Fruit fly (Drosophila melanogaster) whole organism, prepupa: ENCODE measurements around the gene eIF2beta.

Experiments used
- CG10631 ChIP-seq: fragments of 200-800 bp; sonication (Bioruptor generic); optimal IDR thresholded peaks from 2 replicates; lab custom pipeline; 2016; ENCODE audit warnings: missing biosample characterization, missing genetic modification characterization
- CG10669 ChIP-seq: fragments of 200-800 bp; sonication (Bioruptor generic); optimal IDR thresholded peaks from 3 replicates; lab custom pipeline; 2018; ENCODE audit warnings: missing biosample characterization, mild to moderate bottlenecking, missing genetic modification characterization, moderate library complexity
- CG11294 ChIP-seq: fragments of 200-800 bp; sonication (Bioruptor generic); IDR thresholded peaks from 2 replicates; pipeline ENCODE4 v1.3.6; 2022; ENCODE audit warnings: missing biosample characterization, missing genetic modification characterization
- CG11762 ChIP-seq: fragments of 200-800 bp; sonication (Bioruptor generic); optimal IDR thresholded peaks from 3 replicates; lab custom pipeline; 2016; ENCODE audit warnings: missing biosample characterization, missing genetic modification characterization; ENCODE audit not compliant: insufficient read depth
- CG11902 ChIP-seq: fragments of 200-800 bp; sonication (Bioruptor generic); optimal IDR thresholded peaks from 3 replicates; lab custom pipeline; 2016; ENCODE audit warnings: missing biosample characterization, missing genetic modification characterization
- CG15336 ChIP-seq: fragments of 200-800 bp; sonication (Bioruptor generic); IDR thresholded peaks from 2 replicates; pipeline ENCODE4 v1.3.6; 2022; ENCODE audit warnings: missing biosample characterization, missing genetic modification characterization
- CG16779 ChIP-seq: fragments of 200-800 bp; sonication (Bioruptor generic); optimal IDR thresholded peaks from 3 replicates; lab custom pipeline; 2017; ENCODE audit warnings: missing biosample characterization, mild to moderate bottlenecking, missing genetic modification characterization
- CG3032 ChIP-seq: fragments of 200-800 bp; optimal IDR thresholded peaks from 2 replicates; lab custom pipeline; 2019; ENCODE audit warnings: missing biosample characterization, mild to moderate bottlenecking, missing genetic modification characterization, moderate library complexity
- CG31627 ChIP-seq: fragments of 200-800 bp; sonication (Bioruptor generic); optimal IDR thresholded peaks from 3 replicates; lab custom pipeline; 2016; ENCODE audit warnings: missing biosample characterization, missing genetic modification characterization
- CG32006 ChIP-seq: fragments of 200-800 bp; sonication (Bioruptor generic); optimal IDR thresholded peaks from 3 replicates; lab custom pipeline; 2017; ENCODE audit warnings: missing biosample characterization, mild to moderate bottlenecking, missing genetic modification characterization
- CG34406 ChIP-seq: fragments of 200-800 bp; sonication (Bioruptor generic); optimal IDR thresholded peaks from 3 replicates; lab custom pipeline; 2016; ENCODE audit warnings: missing biosample characterization, missing genetic modification characterization
- CG3919 ChIP-seq: fragments of 200-800 bp; sonication (Bioruptor generic); optimal IDR thresholded peaks from 3 replicates; lab custom pipeline; 2016; ENCODE audit warnings: missing biosample characterization, missing genetic modification characterization
- CG4318 ChIP-seq: fragments of 200-800 bp; sonication (Bioruptor generic); optimal IDR thresholded peaks from 3 replicates; lab custom pipeline; 2017; ENCODE audit warnings: missing biosample characterization, mild to moderate bottlenecking, missing genetic modification characterization
- CG6163 ChIP-seq: fragments of 200-800 bp; sonication (Bioruptor generic); IDR thresholded peaks from 3 replicates; pipeline ENCODE4 v1.3.6; 2022; ENCODE audit warnings: missing biosample characterization, missing genetic modification characterization
- CG6276 ChIP-seq: fragments of 200-800 bp; sonication (Bioruptor generic); optimal IDR thresholded peaks from 2 replicates; lab custom pipeline; 2017; ENCODE audit warnings: missing biosample characterization, mild to moderate bottlenecking, missing genetic modification characterization
- CG6792 ChIP-seq: fragments of 200-800 bp; sonication (Bioruptor generic); optimal IDR thresholded peaks from 3 replicates; lab custom pipeline; 2016; ENCODE audit warnings: missing biosample characterization, missing genetic modification characterization
- CG6808 ChIP-seq: fragments of 200-800 bp; sonication (Bioruptor generic); optimal IDR thresholded peaks from 3 replicates; lab custom pipeline; 2017; ENCODE audit warnings: missing biosample characterization, missing genetic modification characterization, mild to moderate bottlenecking, moderate library complexity, missing genetic modification reagents
- CG7368 ChIP-seq: fragments of 200-800 bp; sonication (Bioruptor generic); optimal IDR thresholded peaks from 3 replicates; lab custom pipeline; 2016; ENCODE audit warnings: missing biosample characterization, missing genetic modification characterization
- CG8319 ChIP-seq: fragments of 200-800 bp; sonication (Bioruptor generic); optimal IDR thresholded peaks from 3 replicates; lab custom pipeline; 2016; ENCODE audit warnings: missing biosample characterization, missing genetic modification characterization
- CG8632 ChIP-seq: fragments of 200-800 bp; sonication (Bioruptor generic); optimal IDR thresholded peaks from 3 replicates; lab custom pipeline; 2016; ENCODE audit warnings: missing biosample characterization, missing genetic modification characterization
- Eip75B ChIP-seq: fragments of 200-800 bp; sonication (Bioruptor generic); optimal IDR thresholded peaks from 3 replicates; lab custom pipeline; 2016; ENCODE audit warnings: missing biosample characterization, missing genetic modification characterization
- Eip78C ChIP-seq: fragments of 200-800 bp; sonication (Bioruptor generic); peaks from one replicate; lab custom pipeline; 2016; ENCODE audit warnings: missing biosample characterization, missing genetic modification characterization
- Eip93F ChIP-seq: fragments of 200-800 bp; sonication (Bioruptor generic); optimal IDR thresholded peaks from 2 replicates; lab custom pipeline; 2016; ENCODE audit warnings: missing biosample characterization, mild to moderate bottlenecking, missing genetic modification characterization
- Ets21C ChIP-seq: fragments of 200-800 bp; sonication (Bioruptor generic); optimal IDR thresholded peaks from 3 replicates; lab custom pipeline; 2016; ENCODE audit warnings: missing biosample characterization, missing genetic modification characterization
- Hr38 ChIP-seq: sonication (Bioruptor generic); optimal IDR thresholded peaks from 2 replicates; lab custom pipeline; 2016; ENCODE audit warnings: missing biosample characterization, missing genetic modification characterization
- Hr39 ChIP-seq: fragments of 200-800 bp; sonication (Bioruptor generic); optimal IDR thresholded peaks from 2 replicates; lab custom pipeline; 2016; ENCODE audit warnings: missing biosample characterization, missing genetic modification characterization
- Lpt ChIP-seq: fragments of 200-800 bp; sonication (Bioruptor generic); optimal IDR thresholded peaks from 3 replicates; lab custom pipeline; 2016; ENCODE audit warnings: missing biosample characterization, missing genetic modification characterization
- OdsH ChIP-seq: fragments of 200-800 bp; sonication (Bioruptor generic); optimal IDR thresholded peaks from 3 replicates; lab custom pipeline; 2016; ENCODE audit warnings: missing biosample characterization, missing genetic modification characterization
- Smox ChIP-seq: fragments of 200-800 bp; sonication (Bioruptor generic); optimal IDR thresholded peaks from 3 replicates; lab custom pipeline; 2016; ENCODE audit warnings: missing biosample characterization, missing genetic modification characterization
- Sox102F ChIP-seq: fragments of 200-800 bp; sonication (Bioruptor generic); optimal IDR thresholded peaks from 2 replicates; lab custom pipeline; 2016; ENCODE audit warnings: missing biosample characterization, mild to moderate bottlenecking, missing genetic modification characterization
- Sox15 ChIP-seq: fragments of 200-800 bp; sonication (Bioruptor generic); optimal IDR thresholded peaks from 3 replicates; lab custom pipeline; 2016; ENCODE audit warnings: missing biosample characterization, missing genetic modification characterization
- achi ChIP-seq: fragments of 200-800 bp; sonication (Bioruptor generic); optimal IDR thresholded peaks from 3 replicates; lab custom pipeline; 2016; ENCODE audit warnings: missing biosample characterization, missing genetic modification characterization
- cyc ChIP-seq: fragments of 200-800 bp; sonication (Bioruptor generic); optimal IDR thresholded peaks from 3 replicates; lab custom pipeline; 2016; ENCODE audit warnings: missing biosample characterization, missing genetic modification characterization
- dac ChIP-seq: fragments of 200-800 bp; sonication (Bioruptor generic); optimal IDR thresholded peaks from 2 replicates; lab custom pipeline; 2017; ENCODE audit warnings: missing biosample characterization, mild to moderate bottlenecking, missing genetic modification characterization
- dsx ChIP-seq: fragments of 200-800 bp; optimal IDR thresholded peaks from 3 replicates; lab custom pipeline; 2019; ENCODE audit warnings: missing biosample characterization, mild to moderate bottlenecking, missing genetic modification characterization, moderate library complexity; ENCODE audit not compliant: poor library complexity, severe bottlenecking
- eg ChIP-seq: fragments of 200-800 bp; sonication (Bioruptor generic); IDR thresholded peaks from 3 replicates; pipeline ENCODE4 v1.3.6; 2022; ENCODE audit warnings: missing biosample characterization, missing genetic modification characterization
- esn ChIP-seq: fragments of 200-800 bp; sonication (Bioruptor generic); optimal IDR thresholded peaks from 2 replicates; lab custom pipeline; 2016; ENCODE audit warnings: missing biosample characterization, mild to moderate bottlenecking, missing genetic modification characterization, moderate library complexity
- fd85E ChIP-seq: fragments of 200-800 bp; sonication (Bioruptor generic); optimal IDR thresholded peaks from 3 replicates; lab custom pipeline; 2016; ENCODE audit warnings: missing biosample characterization, missing genetic modification characterization
- fkh ChIP-seq: fragments of 200-800 bp; sonication (Bioruptor generic); optimal IDR thresholded peaks from 3 replicates; lab custom pipeline; 2017; ENCODE audit warnings: missing biosample characterization, mild to moderate bottlenecking, missing genetic modification characterization, moderate library complexity
- lz ChIP-seq: fragments of 200-800 bp; sonication (Bioruptor generic); optimal IDR thresholded peaks from 3 replicates; lab custom pipeline; 2016; ENCODE audit warnings: missing biosample characterization, missing genetic modification characterization
- net ChIP-seq: fragments of 200-800 bp; sonication (Bioruptor generic); optimal IDR thresholded peaks from 3 replicates; lab custom pipeline; 2016; ENCODE audit warnings: missing biosample characterization, missing genetic modification characterization
- pdm3 ChIP-seq: fragments of 200-800 bp; sonication (Bioruptor generic); optimal IDR thresholded peaks from 3 replicates; lab custom pipeline; 2016; ENCODE audit warnings: missing biosample characterization, missing genetic modification characterization
- salr ChIP-seq, 2 experiments: fragments of 200-800 bp; sonication (Bioruptor generic); optimal IDR thresholded peaks; 3 replicates each; lab custom pipeline; 2016 to 2018; ENCODE audit warnings: missing biosample characterization in 2 of 2, missing genetic modification characterization in 2 of 2, mild to moderate bottlenecking in 1 of 2
- ss ChIP-seq, 2 experiments: fragments of 200-800 bp; sonication (Bioruptor generic); optimal IDR thresholded peaks; 2 replicates in 1 of 2; 3 replicates in 1 of 2; lab custom pipeline; 2017 to 2018; ENCODE audit warnings: mild to moderate bottlenecking in 2 of 2, missing biosample characterization in 2 of 2, missing genetic modification characterization in 2 of 2, moderate library complexity in 1 of 2
- svp ChIP-seq: fragments of 200-800 bp; sonication (Bioruptor generic); peaks from one replicate; lab custom pipeline; 2016; ENCODE audit warnings: missing biosample characterization, missing genetic modification characterization
- topi ChIP-seq: fragments of 200-800 bp; sonication (Bioruptor generic); optimal IDR thresholded peaks from 3 replicates; lab custom pipeline; 2016; ENCODE audit warnings: missing biosample characterization, missing genetic modification characterization

eIF2beta gene

DNA sequence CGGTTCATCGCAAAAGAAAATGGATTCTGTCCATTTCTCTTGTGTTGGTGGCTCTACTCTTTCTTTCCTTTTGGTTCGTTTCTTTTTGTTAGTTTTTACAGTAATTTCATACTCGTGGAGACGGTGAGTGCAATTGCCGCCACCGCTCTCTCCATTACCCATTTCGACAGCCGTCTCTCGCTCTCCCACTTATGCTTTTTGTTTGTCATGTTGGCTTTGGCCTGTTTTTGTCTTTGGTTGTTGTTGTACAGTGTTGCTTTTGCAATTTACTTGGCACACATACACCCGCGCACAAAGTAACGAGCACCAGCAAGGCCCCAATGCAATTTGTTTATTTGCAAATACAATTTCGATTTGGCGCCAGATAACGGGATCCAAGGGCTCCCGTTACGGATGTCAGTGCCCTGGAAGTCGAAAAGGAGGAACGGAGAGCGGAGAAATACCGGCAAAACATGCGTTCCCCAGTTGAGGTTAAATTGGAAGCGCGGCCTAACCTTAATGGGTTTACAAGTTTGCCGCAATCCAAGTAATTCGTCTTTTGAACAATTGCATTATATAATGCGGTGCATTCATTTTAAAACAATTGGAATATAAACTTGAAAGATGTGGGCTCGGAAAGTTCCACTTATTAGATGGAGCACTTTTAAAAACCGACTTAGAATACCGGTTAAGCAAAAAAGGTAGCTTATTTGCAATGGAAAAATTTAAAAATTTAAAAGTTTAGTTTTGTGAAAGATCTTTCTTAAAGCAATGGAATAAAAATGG, 10.7 kb downstream of the eIF2beta start (continued):
- TF ChIP-seq Hr38 (GFP tag; lab: Kevin White, UChicago) = no peak
- peak; percentile 56 for TF ChIP-seq CG32006
- TF ChIP-seq svp (GFP tag; lab: Kevin White, UChicago) = peak; percentile 95
- no peak for TF ChIP-seq CG8632
- TF ChIP-seq CG10669 (GFP tag; lab: Kevin White, UChicago) = peak; percentile 16
- TF ChIP-seq CG15336 (GFP tag; lab: Robert Waterston, UW) = peak; percentile 87
- TF ChIP-seq CG6276 (GFP tag; lab: Kevin White, UChicago) = peak; percentile 97
- TF ChIP-seq CG16779 (tag; lab: Kevin White, UChicago) = peak; percentile 93
- no peak for TF ChIP-seq fd85E (GFP tag; lab: Kevin White, UChicago)
- TF ChIP-seq lz (GFP tag; lab: Kevin White, UChicago) = no peak
- peak; percentile 85 for TF ChIP-seq CG6808
- TF ChIP-seq Sox102F (GFP tag; lab: Kevin White, UChicago) = no peak
- TF ChIP-seq CG3032 (tag; lab: Kevin White, UChicago) = peak; percentile 43
- peak; percentile 82 for TF ChIP-seq CG6163 (GFP tag; lab: Robert Waterston, UW)
- TF ChIP-seq CG31627 (GFP tag; lab: Kevin White, UChicago) = no peak
- peak; percentile 89 to 90 for TF ChIP-seq ss (GFP tag; optimal IDR thresholded peaks at IDR 0.05; lab: Kevin White, UChicago)
- peak; percentile 29 for TF ChIP-seq CG34406 (GFP tag; lab: Kevin White, UChicago)
- no peak for TF ChIP-seq Ets21C
- peak; percentile 12 for TF ChIP-seq pdm3 (GFP tag; lab: Kevin White, UChicago)
- no peak for TF ChIP-seq CG3919
- peak; percentile 83 for TF ChIP-seq Lpt (GFP tag; lab: Kevin White, UChicago)
- peak; percentile 90 for TF ChIP-seq eg
- no peak for TF ChIP-seq achi (GFP tag; lab: Kevin White, UChicago)
- TF ChIP-seq Eip75B (GFP tag; lab: Kevin White, UChicago) = peak; percentile 30
- TF ChIP-seq esn (GFP tag; lab: Kevin White, UChicago) = no peak
- TF ChIP-seq CG4318 (GFP tag; lab: Kevin White, UChicago) = no peak
- no peak for TF ChIP-seq cyc (GFP tag; lab: Kevin White, UChicago)
- TF ChIP-seq CG11902 = no peak
- peak; percentile 1 for TF ChIP-seq CG8319 (GFP tag; lab: Kevin White, UChicago)
- TF ChIP-seq CG11294 (GFP tag; lab: Robert Waterston, UW) = no peak; the same call in 1 of the 2 replicates
- no peak for TF ChIP-seq Eip93F (GFP tag; lab: Kevin White, UChicago)
- no peak for TF ChIP-seq Smox (GFP tag; lab: Kevin White, UChicago)
- no peak for TF ChIP-seq CG7368 (GFP tag; lab: Kevin White, UChicago)
- no peak for TF ChIP-seq OdsH
- peak; percentile 15 to 36 for TF ChIP-seq salr (GFP tag; optimal IDR thresholded peaks at IDR 0.05; lab: Kevin White, UChicago)
- peak; percentile 54 for TF ChIP-seq net (GFP tag; lab: Kevin White, UChicago)
- peak; percentile 26 for TF ChIP-seq Eip78C (GFP tag; lab: Kevin White, UChicago)
- TF ChIP-seq fkh = no peak
- no peak for TF ChIP-seq Hr39
- peak; percentile 55 for TF ChIP-seq dac (GFP tag; lab: Kevin White, UChicago)

DNA sequence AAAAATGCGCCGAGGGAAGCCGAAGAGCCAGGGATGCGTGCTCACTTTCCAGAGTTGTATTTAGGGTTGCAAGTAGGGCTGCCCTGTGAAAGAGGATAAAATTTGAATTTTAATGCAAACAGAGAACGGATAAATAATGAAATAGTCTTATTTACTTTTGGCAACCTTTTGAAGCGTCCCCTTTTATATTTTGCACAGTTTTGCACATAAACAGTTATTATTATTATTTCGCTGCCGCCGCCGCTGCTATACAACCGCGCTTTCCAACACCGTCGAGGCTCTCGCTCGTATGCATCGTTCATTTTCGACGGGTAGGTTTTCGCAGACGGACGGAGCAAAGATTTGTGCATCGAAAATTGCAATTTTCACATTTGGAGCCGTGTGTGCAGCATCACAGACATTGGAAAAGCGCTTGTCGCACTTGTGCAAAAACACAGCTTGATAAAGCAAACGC, 11.7 kb downstream of the eIF2beta start, which contains the start of the genes sti and tral:
TSS of gene sti (minus strand) at position 54 of the 454 bp plus-strand sequence.
TSS of gene tral (plus strand) at position 298 of the 454 bp plus-strand sequence.
- TF ChIP-seq Lpt (GFP tag; lab: Kevin White, UChicago) = peak; percentile 38
- TF ChIP-seq CG8632 = peak; percentile 69
- peak; percentile 54 for TF ChIP-seq fd85E (GFP tag; lab: Kevin White, UChicago)
- peak; percentile 27; the same call in 1 of the 2 replicates for TF ChIP-seq CG11294 (GFP tag; lab: Robert Waterston, UW)
- TF ChIP-seq svp (GFP tag; lab: Kevin White, UChicago) = no peak
- TF ChIP-seq Sox15 (GFP tag; lab: Kevin White, UChicago) = peak; percentile 82
- TF ChIP-seq CG10669 (GFP tag; lab: Kevin White, UChicago) = no peak
- peak; percentile 82 for TF ChIP-seq CG6792
- TF ChIP-seq Eip78C (GFP tag; lab: Kevin White, UChicago) = no peak
- peak; percentile 88 for TF ChIP-seq CG10631 (GFP tag; lab: Kevin White, UChicago)
- TF ChIP-seq achi (GFP tag; lab: Kevin White, UChicago) = peak; percentile 88
- TF ChIP-seq fkh = peak; percentile 55
- peak; percentile 67 for TF ChIP-seq CG7368 (GFP tag; lab: Kevin White, UChicago)
- TF ChIP-seq dsx (GFP tag; lab: Kevin White, UChicago) = no peak
- TF ChIP-seq CG11902 = peak; percentile 82
- peak; percentile 50 for TF ChIP-seq dac (GFP tag; lab: Kevin White, UChicago)
- TF ChIP-seq pdm3 (GFP tag; lab: Kevin White, UChicago) = no peak
- no peak for TF ChIP-seq CG11762 (GFP tag; lab: Kevin White, UChicago)
- TF ChIP-seq lz (GFP tag; lab: Kevin White, UChicago) = peak; percentile 92
- TF ChIP-seq salr (GFP tag; optimal IDR thresholded peaks at IDR 0.05; lab: Kevin White, UChicago) = peak in 1 of 2 experiments; percentile 43
- TF ChIP-seq CG6808 = peak; percentile 35
- TF ChIP-seq Ets21C = peak; percentile 84
- peak; percentile 93 for TF ChIP-seq CG31627 (GFP tag; lab: Kevin White, UChicago)
- TF ChIP-seq Sox102F (GFP tag; lab: Kevin White, UChicago) = peak; percentile 72
- peak; percentile 90 for TF ChIP-seq esn (GFP tag; lab: Kevin White, UChicago)
- peak; percentile 90 for TF ChIP-seq cyc (GFP tag; lab: Kevin White, UChicago)
- TF ChIP-seq topi (GFP tag; lab: Kevin White, UChicago) = peak; percentile 84
- TF ChIP-seq CG34406 (GFP tag; lab: Kevin White, UChicago) = peak; percentile 75
